Worm (Caenorhabditis elegans): ENCODE results near the gene tag-250.

ce11 chrIII:7877090-7877489 lies 47.6 kb downstream of the tag-250 start:
- TF ChIP-seq nhr-237 (tag; optimal IDR thresholded peaks at IDR 0.05) (no peak), ceh-39 (tag; optimal IDR thresholded peaks at IDR 0.05) (no peak), snpc-4 (tag; optimal IDR thresholded peaks at IDR 0.05) (no peak), pha-4 (tag; optimal IDR thresholded peaks at IDR 0.05) (no peak), mep-1 (tag; optimal IDR thresholded peaks at IDR 0.05) (no peak)

Measured in whole organism, mixed stage, embryonic.